Worm (Caenorhabditis elegans): ENCODE measurements around the gene W04E12.3.
A peak's percentile ranks its signal among the peaks of the same experiment; 100 is the strongest.

W04E12.3 gene

DNA sequence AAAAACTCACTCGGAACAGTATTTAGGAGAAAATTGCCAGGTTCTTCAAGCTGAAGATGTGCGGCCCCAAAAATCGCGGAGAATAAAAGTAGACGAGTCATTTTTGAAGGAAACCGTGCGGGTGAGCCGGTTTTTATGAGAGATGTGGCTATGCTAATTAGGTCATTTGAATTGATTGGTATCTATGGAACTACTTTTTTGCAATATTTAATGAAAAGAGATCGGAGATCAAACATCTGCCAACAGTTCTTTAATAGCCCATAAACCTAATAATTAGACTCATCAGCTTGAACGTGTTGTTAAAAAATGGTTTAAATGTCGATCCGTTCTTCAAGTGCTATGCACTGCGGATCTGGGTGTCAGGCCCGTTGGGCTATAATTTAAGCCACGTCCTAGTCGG lies 26.3 kb upstream of the W04E12.3 start, which contains the start of gene Y43F8C.16:
Y43F8C.16 (minus strand) TSS at position 101 of the 400 bp plus-strand sequence.
- TF ChIP-seq ztf-4 (tag; optimal IDR thresholded peaks at IDR 0.05) (no peak), elt-1 (tag; optimal IDR thresholded peaks at IDR 0.05) (no peak), unc-55 (GFP tag; optimal IDR thresholded peaks at IDR 0.05) (no peak), nhr-21 (tag; optimal IDR thresholded peaks at IDR 0.05) (no peak), ZK546.5 (tag; optimal IDR thresholded peaks at IDR 0.05) (no peak), elt-3 (tag; optimal IDR thresholded peaks at IDR 0.05) (no peak), peb-1 (tag; optimal IDR thresholded peaks at IDR 0.05) (no peak), ama-1 (optimal IDR thresholded peaks at IDR 0.05) (no peak), lsy-2 (tag; optimal IDR thresholded peaks at IDR 0.05) (no peak), ceh-82 (tag; optimal IDR thresholded peaks at IDR 0.05) (no peak), fos-1 (tag; optimal IDR thresholded peaks at IDR 0.05) (no peak), mdl-1 (tag; optimal IDR thresholded peaks at IDR 0.05) (no peak), aly-2 (tag; optimal IDR thresholded peaks at IDR 0.05) (no peak), dmd-4 (tag; optimal IDR thresholded peaks at IDR 0.05) (no peak)

DNA sequence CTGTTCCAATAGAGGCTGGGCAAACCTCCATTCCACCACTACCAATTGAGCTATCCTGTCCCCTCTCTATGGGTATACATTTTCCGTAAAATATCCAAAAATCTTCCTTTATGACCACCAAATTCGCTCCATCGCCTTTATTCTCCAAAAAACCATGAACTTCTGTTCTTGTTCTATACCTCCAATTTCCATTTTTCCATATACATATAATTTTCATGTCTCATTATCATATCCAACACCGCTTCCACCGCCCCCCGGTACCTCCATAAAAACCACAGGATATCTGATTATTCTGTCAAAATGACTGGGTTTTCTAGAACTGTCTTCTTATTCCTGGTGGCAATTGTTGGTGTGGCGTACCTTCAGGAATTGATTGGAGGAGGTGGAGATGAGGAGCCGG lies 25.9 kb upstream of the W04E12.3 start, which contains the start of gene Y43F8C.17:
Y43F8C.17 (plus strand) TSS at position 301 of the 400 bp plus-strand sequence.
- no peak for TF ChIP-seq skn-1 (tag; optimal IDR thresholded peaks at IDR 0.05)
- TF ChIP-seq lin-39 (tag; optimal IDR thresholded peaks at IDR 0.05): no peak

DNA sequence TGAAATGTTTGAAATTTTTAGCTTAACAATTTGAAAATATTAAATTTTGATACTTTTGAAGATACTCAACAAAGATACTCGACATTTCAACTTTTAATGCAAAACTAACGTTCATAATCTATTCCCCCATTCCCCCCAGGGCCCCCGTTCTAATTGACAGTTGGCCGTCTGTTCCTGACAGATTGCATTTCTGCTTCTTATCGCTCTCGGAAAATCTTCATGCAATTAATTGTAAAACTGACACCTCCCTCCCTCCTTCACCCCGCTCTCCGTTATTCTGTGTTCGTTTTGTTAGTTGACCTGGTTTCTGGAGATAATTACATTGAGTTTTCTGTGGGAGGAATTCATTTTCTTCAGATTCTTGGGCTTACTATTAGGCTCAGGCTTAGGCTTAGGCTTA lies 23.8 kb upstream of the W04E12.3 start:
- TF ChIP-seq unc-62 (GFP tag; optimal IDR thresholded peaks at IDR 0.05) (no peak), lin-39 (tag; optimal IDR thresholded peaks at IDR 0.05) (no peak)

DNA sequence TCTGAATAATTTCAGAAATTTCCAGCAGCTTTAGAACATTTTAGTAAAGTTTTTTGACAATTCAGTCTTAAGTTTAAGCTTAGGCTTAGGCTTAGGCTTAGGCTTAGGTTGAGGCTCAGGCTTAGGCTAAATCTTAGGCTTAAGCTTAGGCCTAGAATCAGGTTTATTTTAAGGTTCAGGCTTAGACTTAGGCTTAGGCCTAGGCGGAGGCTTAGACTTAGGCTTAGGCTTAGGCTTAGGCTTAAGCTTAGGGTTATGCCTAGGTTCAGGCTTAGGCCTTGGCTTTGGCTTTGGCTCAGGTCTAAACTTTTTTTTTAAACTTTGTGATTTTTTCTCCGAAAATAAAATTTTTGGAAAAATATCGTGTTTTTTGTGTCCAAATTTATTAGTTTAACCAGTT lies 23.1 kb upstream of the W04E12.3 start:
- TF ChIP-seq sma-9 (GFP tag; optimal IDR thresholded peaks at IDR 0.05) (no peak), sma-9 (tag; optimal IDR thresholded peaks at IDR 0.05) (no peak), F13H6.1 (tag; optimal IDR thresholded peaks at IDR 0.05) (no peak), R02D3.7 (tag; optimal IDR thresholded peaks at IDR 0.05) (no peak), zag-1 (tag; optimal IDR thresholded peaks at IDR 0.05) (no peak), fos-1 (tag; optimal IDR thresholded peaks at IDR 0.05) (no peak), sem-4 (tag; optimal IDR thresholded peaks at IDR 0.05) (no peak), mbf-1 (tag; optimal IDR thresholded peaks at IDR 0.05) (no peak), alr-1 (tag; optimal IDR thresholded peaks at IDR 0.05) (no peak), nhr-12 (tag; optimal IDR thresholded peaks at IDR 0.05) (no peak), nhr-237 (tag; optimal IDR thresholded peaks at IDR 0.05) (no peak), ama-1 (optimal IDR thresholded peaks at IDR 0.05) (no peak), unc-39 (tag; optimal IDR thresholded peaks at IDR 0.05) (no peak), Y55F3AM.14 (GFP tag; optimal IDR thresholded peaks at IDR 0.05) (no peak), nhr-11 (tag; optimal IDR thresholded peaks at IDR 0.05) (no peak), ZK546.5 (tag; optimal IDR thresholded peaks at IDR 0.05) (no peak), lin-39 (tag; optimal IDR thresholded peaks at IDR 0.05) (no peak), unc-62 (GFP tag; optimal IDR thresholded peaks at IDR 0.05) (no peak), peb-1 (tag; optimal IDR thresholded peaks at IDR 0.05) (no peak), nhr-25 (tag; optimal IDR thresholded peaks at IDR 0.05) (no peak)

DNA sequence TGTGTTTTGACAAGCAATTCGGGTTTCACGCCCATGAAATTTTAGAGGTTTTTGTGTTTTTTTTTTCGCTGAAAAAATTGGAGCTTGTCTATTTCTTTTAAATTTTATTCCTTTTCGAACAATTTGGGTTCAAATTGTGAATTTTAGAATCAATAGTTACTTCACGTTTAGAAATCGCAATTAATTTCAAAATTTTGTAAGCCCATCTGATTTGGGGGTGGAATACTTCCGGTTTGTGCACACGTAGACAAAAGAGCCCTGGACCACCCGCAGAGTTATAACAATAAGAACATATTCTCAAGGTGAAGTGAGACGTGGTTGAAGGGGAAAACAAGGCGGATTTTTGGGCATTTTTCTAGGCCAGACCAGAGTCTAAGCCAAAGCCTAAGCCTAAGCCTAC lies 22.5 kb upstream of the W04E12.3 start, which contains the start of gene Y116F11A.6:
Y116F11A.6 (plus strand) TSS at position 301 of the 400 bp plus-strand sequence.
- no peak for TF ChIP-seq mab-5 (tag; optimal IDR thresholded peaks at IDR 0.05)
- no peak for TF ChIP-seq nhr-12 (tag; optimal IDR thresholded peaks at IDR 0.05)
- TF ChIP-seq dmd-4 (tag; optimal IDR thresholded peaks at IDR 0.05): no peak
- no peak for TF ChIP-seq aly-2 (tag; optimal IDR thresholded peaks at IDR 0.05)
- no peak for TF ChIP-seq ZK546.5 (tag; optimal IDR thresholded peaks at IDR 0.05)
- no peak for TF ChIP-seq ztf-4 (tag; optimal IDR thresholded peaks at IDR 0.05)
- no peak for TF ChIP-seq C34F6.9 (tag; optimal IDR thresholded peaks at IDR 0.05)
- no peak for TF ChIP-seq mdl-1 (tag; optimal IDR thresholded peaks at IDR 0.05)
- TF ChIP-seq unc-55 (GFP tag; optimal IDR thresholded peaks at IDR 0.05): no peak

DNA sequence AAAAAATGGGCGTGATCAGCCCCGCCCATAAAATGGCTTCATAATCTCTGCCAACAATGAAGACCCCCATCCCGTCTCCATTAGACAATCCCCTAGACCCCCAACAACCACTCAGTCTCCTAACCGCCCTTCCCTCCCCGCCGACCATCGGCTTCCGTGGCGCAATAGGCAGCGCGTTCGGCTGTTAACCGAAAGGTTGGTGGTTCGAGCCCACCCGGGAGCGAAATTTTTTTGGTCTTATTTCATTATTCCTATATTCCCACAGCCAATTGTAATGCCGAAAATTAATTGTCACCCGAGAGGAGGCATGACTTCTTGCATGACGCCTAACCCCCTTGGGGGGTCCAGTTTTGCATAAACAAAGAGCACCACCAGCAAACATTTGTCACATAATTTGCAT lies 18.9 kb upstream of the W04E12.3 start:
- TF ChIP-seq lin-11 (tag; optimal IDR thresholded peaks at IDR 0.05) (peak; percentile 7), lin-13 (GFP tag; optimal IDR thresholded peaks at IDR 0.05) (peak; percentile 25), gmeb-1 (tag; optimal IDR thresholded peaks at IDR 0.05) (peak; percentile 7), ztf-4 (tag; optimal IDR thresholded peaks at IDR 0.05) (no peak)

Data from whole organism, L2 larva.